Worm (Caenorhabditis elegans) whole organism, L2 larva: Measurements from ENCODE around the gene gad-3.

Experiments used
- C34F6.9 ChIP-seq: fragments of 150-350 bp; optimal IDR thresholded peaks from 2 replicates; lab custom pipeline; 2014; ENCODE audit warnings: missing biosample characterization, missing genetic modification characterization
- F13H6.1 ChIP-seq: sonication (generic microtip); optimal IDR thresholded peaks from 2 replicates; lab custom pipeline; 2016; ENCODE audit warnings: missing genetic modification characterization, missing compliant biosample characterization
- R02D3.7 ChIP-seq: fragments of 150-350 bp; optimal IDR thresholded peaks from 2 replicates; lab custom pipeline; 2014; ENCODE audit warnings: missing biosample characterization, missing genetic modification characterization
- Y55F3AM.14 ChIP-seq: fragments of 200-800 bp; sonication (Bioruptor generic); optimal IDR thresholded peaks from 2 replicates; lab custom pipeline; 2018; ENCODE audit warnings: mild to moderate bottlenecking, missing genetic modification characterization, missing compliant biosample characterization
- ZK546.5 ChIP-seq: sonication (generic microtip); optimal IDR thresholded peaks from 2 replicates; lab custom pipeline; 2017; ENCODE audit warnings: missing biosample characterization, missing genetic modification characterization
- alr-1 ChIP-seq: fragments of 150-350 bp; optimal IDR thresholded peaks from 2 replicates; lab custom pipeline; 2014; ENCODE audit warnings: missing biosample characterization, missing genetic modification characterization
- aly-2 ChIP-seq: fragments of 150-350 bp; optimal IDR thresholded peaks from 2 replicates; lab custom pipeline; 2014; ENCODE audit warnings: missing biosample characterization, missing genetic modification characterization
- ama-1 ChIP-seq: fragments of 150-350 bp; optimal IDR thresholded peaks from 2 replicates; lab custom pipeline; 2018; ENCODE audit warnings: inconsistent platforms
- blmp-1 ChIP-seq: sonication (generic microtip); optimal IDR thresholded peaks from 2 replicates; lab custom pipeline; 2017; ENCODE audit warnings: missing genetic modification characterization, mild to moderate bottlenecking, missing compliant biosample characterization, antibody characterized with exemption, moderate library complexity; ENCODE audit not compliant: insufficient read depth
- ceh-16 ChIP-seq: fragments of 150-350 bp; optimal IDR thresholded peaks from 2 replicates; lab custom pipeline; 2014; ENCODE audit warnings: missing biosample characterization, missing genetic modification characterization
- ceh-82 ChIP-seq: fragments of 150-350 bp; optimal IDR thresholded peaks from 2 replicates; lab custom pipeline; 2014; ENCODE audit warnings: missing biosample characterization, missing genetic modification characterization
- crh-2 ChIP-seq: sonication (generic microtip); optimal IDR thresholded peaks from 2 replicates; lab custom pipeline; 2017; ENCODE audit warnings: missing biosample characterization, missing genetic modification characterization
- dmd-4 ChIP-seq: sonication (generic microtip); optimal IDR thresholded peaks from 2 replicates; lab custom pipeline; 2017; ENCODE audit warnings: missing biosample characterization, missing genetic modification characterization
- egl-27 ChIP-seq: sonication (generic microtip); optimal IDR thresholded peaks from 3 replicates; lab custom pipeline; 2017; ENCODE audit warnings: missing biosample characterization, missing genetic modification reagents, missing genetic modification characterization
- elt-1 ChIP-seq: fragments of 150-350 bp; optimal IDR thresholded peaks from 2 replicates; lab custom pipeline; 2014; ENCODE audit warnings: missing biosample characterization, missing genetic modification characterization
- fos-1 ChIP-seq: fragments of 150-350 bp; optimal IDR thresholded peaks from 2 replicates; lab custom pipeline; 2014; ENCODE audit warnings: missing biosample characterization, missing genetic modification characterization
- lin-13 ChIP-seq: fragments of 150-350 bp; optimal IDR thresholded peaks from 2 replicates; lab custom pipeline; 2014; ENCODE audit warnings: missing biosample characterization, missing genetic modification reagents, missing genetic modification characterization
- lin-39 ChIP-seq: fragments of 150-350 bp; optimal IDR thresholded peaks from 2 replicates; lab custom pipeline; 2014; ENCODE audit warnings: missing biosample characterization, missing genetic modification reagents, missing genetic modification characterization
- lsy-2 ChIP-seq, 2 experiments: fragments of 150-350 bp in 1 of 2; sonication (generic microtip) in 1 of 2; optimal IDR thresholded peaks; 2 replicates each; lab custom pipeline; 2014 to 2017; ENCODE audit warnings: missing biosample characterization in 2 of 2, missing genetic modification characterization in 2 of 2
- mab-5 ChIP-seq: fragments of 150-350 bp; optimal IDR thresholded peaks from 2 replicates; lab custom pipeline; 2014; ENCODE audit warnings: missing biosample characterization, missing genetic modification characterization
- mbf-1 ChIP-seq: sonication (generic microtip); optimal IDR thresholded peaks from 2 replicates; lab custom pipeline; 2017; ENCODE audit warnings: missing biosample characterization, missing genetic modification characterization
- mdl-1 ChIP-seq, 2 experiments: fragments of 150-350 bp in 1 of 2; sonication (generic microtip) in 1 of 2; optimal IDR thresholded peaks; 2 replicates each; lab custom pipeline; 2017; ENCODE audit warnings: missing biosample characterization in 2 of 2, missing genetic modification characterization in 2 of 2
- nhr-11 ChIP-seq: fragments of 150-350 bp; optimal IDR thresholded peaks from 2 replicates; lab custom pipeline; 2014; ENCODE audit warnings: missing biosample characterization, missing genetic modification characterization
- nhr-12 ChIP-seq: fragments of 150-350 bp; optimal IDR thresholded peaks from 2 replicates; lab custom pipeline; 2014; ENCODE audit warnings: missing biosample characterization, missing genetic modification characterization
- nhr-23 ChIP-seq: fragments of 150-350 bp; optimal IDR thresholded peaks from 2 replicates; lab custom pipeline; 2014; ENCODE audit warnings: missing biosample characterization, missing genetic modification reagents, missing genetic modification characterization
- nhr-237 ChIP-seq: fragments of 150-350 bp; optimal IDR thresholded peaks from 2 replicates; lab custom pipeline; 2014; ENCODE audit warnings: missing biosample characterization, missing genetic modification characterization
- nhr-25 ChIP-seq: fragments of 150-350 bp; sonication (generic microtip); optimal IDR thresholded peaks from 3 replicates; lab custom pipeline; 2014; ENCODE audit warnings: missing biosample characterization, missing genetic modification characterization
- nhr-77 ChIP-seq: fragments of 150-350 bp; optimal IDR thresholded peaks from 2 replicates; lab custom pipeline; 2014; ENCODE audit warnings: missing biosample characterization, missing genetic modification characterization
- peb-1 ChIP-seq: fragments of 150-350 bp; optimal IDR thresholded peaks from 2 replicates; lab custom pipeline; 2014; ENCODE audit warnings: missing biosample characterization, missing genetic modification characterization
- sem-4 ChIP-seq: fragments of 150-350 bp; optimal IDR thresholded peaks from 2 replicates; lab custom pipeline; 2014; ENCODE audit warnings: missing biosample characterization, missing genetic modification reagents, missing genetic modification characterization
- skn-1 ChIP-seq: sonication (generic microtip); optimal IDR thresholded peaks from 2 replicates; lab custom pipeline; 2017; ENCODE audit warnings: missing biosample characterization, missing genetic modification characterization
- sma-3 ChIP-seq: sonication (generic microtip); optimal IDR thresholded peaks from 2 replicates; lab custom pipeline; 2016; ENCODE audit warnings: missing genetic modification reagents, missing genetic modification characterization, missing compliant biosample characterization
- sma-9 ChIP-seq, 2 experiments: fragments of 150-350 bp in 1 of 2; sonication (generic microtip) in 1 of 2; optimal IDR thresholded peaks; 2 replicates each; lab custom pipeline; 2014 to 2016; ENCODE audit warnings: missing genetic modification characterization in 2 of 2, mild to moderate bottlenecking in 1 of 2, missing biosample characterization in 1 of 2, missing compliant biosample characterization in 1 of 2, missing genetic modification reagents in 1 of 2, moderate library complexity in 1 of 2
- snpc-4 ChIP-seq: fragments of 150-350 bp; optimal IDR thresholded peaks from 2 replicates; lab custom pipeline; 2014; ENCODE audit warnings: missing biosample characterization, missing genetic modification characterization
- unc-39 ChIP-seq: fragments of 150-350 bp; optimal IDR thresholded peaks from 2 replicates; lab custom pipeline; 2014; ENCODE audit warnings: missing biosample characterization, missing genetic modification characterization
- unc-55 ChIP-seq: fragments of 150-350 bp; sonication (generic microtip); optimal IDR thresholded peaks from 3 replicates; lab custom pipeline; 2014; ENCODE audit warnings: missing biosample characterization, missing genetic modification reagents, missing genetic modification characterization
- zag-1 ChIP-seq: fragments of 150-350 bp; optimal IDR thresholded peaks from 2 replicates; lab custom pipeline; 2014; ENCODE audit warnings: missing biosample characterization, missing genetic modification characterization
- ztf-1 ChIP-seq: fragments of 200-800 bp; sonication (Bioruptor generic); conservative IDR thresholded peaks from 2 replicates; pipeline ENCODE4 v1.3.6; 2022; ENCODE audit warnings: missing genetic modification characterization, missing compliant biosample characterization
- ztf-4 ChIP-seq: fragments of 150-350 bp; optimal IDR thresholded peaks from 2 replicates; lab custom pipeline; 2014; ENCODE audit warnings: missing biosample characterization, missing genetic modification characterization

Gene gad-3

DNA sequence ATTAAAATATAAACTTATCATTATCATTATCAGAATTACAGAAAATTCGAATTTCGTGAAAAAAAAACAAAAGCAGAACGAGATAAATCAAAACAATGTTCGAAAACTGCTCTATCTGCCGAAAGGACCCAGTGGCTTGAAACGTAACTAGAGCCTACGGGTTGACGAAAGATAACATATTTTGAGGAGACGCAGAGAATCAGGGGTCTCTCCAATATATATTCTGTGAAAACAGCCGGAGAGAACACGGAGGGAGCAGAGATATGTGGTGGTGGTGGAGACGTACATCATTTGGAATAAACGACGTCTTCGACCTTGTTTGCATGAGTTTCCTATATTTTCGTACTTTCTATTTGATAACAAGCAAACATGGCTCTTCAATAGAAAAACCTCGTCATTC is 36.1 kb upstream of the gad-3 start:
- TF ChIP-seq unc-55 (GFP tag; lab: Kevin White, UChicago) (peak; percentile 48), lin-39 (tag; lab: Kevin White, UChicago) (no peak), lsy-2 (tag; optimal IDR thresholded peaks at IDR 0.05; lab: Kevin White, UChicago) (no peak), nhr-77 (tag; lab: Kevin White, UChicago) (no peak), ama-1 (lab: Kevin White, UChicago) (no peak), ceh-82 (tag; lab: Kevin White, UChicago) (no peak), F13H6.1 (tag; lab: Kevin White, UChicago) (peak; percentile 18), ceh-16 (tag; lab: Kevin White, UChicago) (no peak), blmp-1 (tag; lab: Kevin White, UChicago) (no peak), dmd-4 (tag; lab: Kevin White, UChicago) (no peak), lin-13 (GFP tag; lab: Kevin White, UChicago) (no peak), peb-1 (tag; lab: Kevin White, UChicago) (no peak), C34F6.9 (tag; lab: Kevin White, UChicago) (peak; percentile 12), unc-39 (tag; lab: Kevin White, UChicago) (no peak), ztf-1 (GFP tag; lab: Robert Waterston, UW) (no peak), elt-1 (no peak), ZK546.5 (tag; lab: Kevin White, UChicago) (no peak), egl-27 (tag; lab: Kevin White, UChicago) (no peak), nhr-25 (tag; lab: Kevin White, UChicago) (no peak)

ce11 chrV:9207377-9207776 is 34.6 kb upstream of the gad-3 start, which contains the start of gene inx-10:
Gene inx-10 (minus strand): TSS chrV:9207477.
- no peak for TF ChIP-seq blmp-1 (tag; lab: Kevin White, UChicago)
- TF ChIP-seq ceh-16 (tag; lab: Kevin White, UChicago) = no peak
- no peak for TF ChIP-seq alr-1
- TF ChIP-seq unc-39 (tag; lab: Kevin White, UChicago) = no peak
- no peak for TF ChIP-seq nhr-77 (tag; lab: Kevin White, UChicago)
- TF ChIP-seq ztf-4 (tag; lab: Kevin White, UChicago) = no peak
- no peak for TF ChIP-seq mbf-1
- no peak for TF ChIP-seq nhr-237
- TF ChIP-seq dmd-4 (tag; lab: Kevin White, UChicago) = no peak
- TF ChIP-seq zag-1 (tag; lab: Kevin White, UChicago) = no peak
- no peak for TF ChIP-seq fos-1
- TF ChIP-seq ztf-1 (GFP tag; lab: Robert Waterston, UW) = no peak
- TF ChIP-seq snpc-4 (tag; lab: Kevin White, UChicago) = no peak

DNA sequence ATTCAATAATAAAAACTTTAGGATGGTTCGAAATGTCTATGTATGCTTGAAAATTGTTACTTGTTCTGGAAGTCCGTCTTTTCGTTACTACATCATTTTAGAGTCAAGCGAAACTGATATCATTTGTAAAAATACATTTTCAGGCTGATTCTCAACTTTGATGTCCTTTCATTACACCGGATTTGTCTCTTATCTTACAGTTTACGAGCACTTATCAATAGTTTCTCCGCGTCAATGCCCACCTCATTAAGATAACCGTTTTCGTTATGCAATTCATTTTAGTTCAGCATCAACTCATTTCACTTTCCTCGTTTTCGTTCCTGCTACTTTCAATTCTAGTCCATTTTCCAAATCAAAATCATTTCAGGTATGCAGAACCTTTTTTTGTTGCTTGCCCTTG is 29.9 kb upstream of the gad-3 start, which contains the start of gene asp-2:
Gene asp-2, plus strand, starts transcription at position 368 of the 400 bp plus-strand sequence.
- TF ChIP-seq Y55F3AM.14 (GFP tag; lab: Kevin White, UChicago) (no peak), sma-3 (GFP tag; lab: Kevin White, UChicago) (no peak), fos-1 (peak; percentile 79), sma-9 (GFP tag; optimal IDR thresholded peaks at IDR 0.05; lab: Kevin White, UChicago) (peak; percentile 49), sma-9 (tag; optimal IDR thresholded peaks at IDR 0.05; lab: Kevin White, UChicago) (no peak), aly-2 (tag; lab: Kevin White, UChicago) (no peak)

- TF ChIP-seq fos-1 = no peak
- no peak for TF ChIP-seq ceh-82 (tag; lab: Kevin White, UChicago)
- TF ChIP-seq mdl-1 (tag; optimal IDR thresholded peaks at IDR 0.05; lab: Kevin White, UChicago) = no peak
- no peak for TF ChIP-seq alr-1
Observed at ce11 chrV:9198887-9199286, 26.1 kb upstream of the gad-3 start, which contains the start of gene str-177. Gene str-177 (minus strand): TSS chrV:9198987.

- TF ChIP-seq nhr-25 (tag; lab: Kevin White, UChicago) = no peak
Observed at ce11 chrV:9197121-9197520, 24.3 kb upstream of the gad-3 start, which contains the start of gene C24B5.4. Gene C24B5.4 (minus strand): TSS chrV:9197326.

DNA sequence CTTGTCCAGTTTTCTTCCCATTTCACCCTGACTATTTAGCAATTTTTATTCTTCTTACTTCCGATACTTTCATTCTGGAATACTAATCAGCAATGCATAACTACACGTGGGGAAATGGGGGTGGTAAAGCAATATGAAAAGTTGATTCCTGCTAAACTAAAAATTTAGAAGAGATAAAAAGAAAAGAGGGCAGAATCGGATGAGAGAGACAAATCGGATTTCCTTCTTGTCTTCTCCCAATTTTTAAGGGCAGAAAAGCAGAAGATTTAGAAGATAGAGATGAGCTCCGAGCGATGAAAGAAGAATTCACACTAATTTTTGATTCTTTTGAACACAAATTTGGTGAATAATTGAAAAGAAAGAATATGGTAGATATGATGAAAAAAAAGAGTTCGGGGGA is 21.2 kb upstream of the gad-3 start:
- TF ChIP-seq R02D3.7 (no peak), dmd-4 (tag; lab: Kevin White, UChicago) (no peak), aly-2 (tag; lab: Kevin White, UChicago) (no peak), skn-1 (tag; lab: Kevin White, UChicago) (no peak), elt-1 (no peak), C34F6.9 (tag; lab: Kevin White, UChicago) (peak; percentile 14), sma-9 (GFP tag; optimal IDR thresholded peaks at IDR 0.05; lab: Kevin White, UChicago) (no peak), sma-9 (tag; optimal IDR thresholded peaks at IDR 0.05; lab: Kevin White, UChicago) (no peak), unc-55 (GFP tag; lab: Kevin White, UChicago) (peak; percentile 49), nhr-23 (tag; lab: Kevin White, UChicago) (no peak), nhr-12 (tag; lab: Kevin White, UChicago) (no peak), ama-1 (lab: Kevin White, UChicago) (no peak), mab-5 (tag; lab: Kevin White, UChicago) (no peak), lsy-2 (tag; optimal IDR thresholded peaks at IDR 0.05; lab: Kevin White, UChicago) (peak in 1 of 2 experiments; percentile 22), Y55F3AM.14 (GFP tag; lab: Kevin White, UChicago) (no peak), sma-3 (GFP tag; lab: Kevin White, UChicago) (no peak), lin-13 (GFP tag; lab: Kevin White, UChicago) (no peak), egl-27 (tag; lab: Kevin White, UChicago) (no peak), nhr-11 (no peak), crh-2 (tag; lab: Kevin White, UChicago) (no peak), nhr-25 (tag; lab: Kevin White, UChicago) (no peak), mdl-1 (tag; optimal IDR thresholded peaks at IDR 0.05; lab: Kevin White, UChicago) (peak in 1 of 2 experiments; percentile 5), snpc-4 (tag; lab: Kevin White, UChicago) (no peak), sem-4 (tag; lab: Kevin White, UChicago) (peak; percentile 43)
